Fruit fly (Drosophila melanogaster) whole organism, embryonic: ENCODE measurements around the gene MtnF.
A peak's percentile ranks its signal among the peaks of the same experiment; 100 is the strongest.

ENCODE experiments used
- ATbp ChIP-seq: fragments of 200-800 bp; sonication (Bioruptor generic); optimal IDR thresholded peaks from 2 replicates; lab custom pipeline; 2017; ENCODE audit warnings: missing biosample characterization, mild to moderate bottlenecking, missing genetic modification characterization, missing genetic modification reagents
- CG10147 ChIP-seq: fragments of 200-800 bp; sonication (Bioruptor generic); optimal IDR thresholded peaks from 2 replicates; lab custom pipeline; 2019; ENCODE audit warnings: missing biosample characterization, mild to moderate bottlenecking, missing genetic modification characterization, moderate library complexity
- CG10209 ChIP-seq: fragments of 200-800 bp; sonication (Bioruptor generic); optimal IDR thresholded peaks from 3 replicates; lab custom pipeline; 2017; ENCODE audit warnings: missing biosample characterization, mild to moderate bottlenecking, missing genetic modification characterization, missing genetic modification reagents
- CG10431 ChIP-seq: fragments of 200-800 bp; sonication (Bioruptor generic); optimal IDR thresholded peaks from 3 replicates; lab custom pipeline; 2018; ENCODE audit warnings: missing biosample characterization, mild to moderate bottlenecking, missing genetic modification characterization
- CG12659 ChIP-seq: fragments of 200-800 bp; sonication (Bioruptor generic); optimal IDR thresholded peaks from 3 replicates; lab custom pipeline; 2017; ENCODE audit warnings: mild to moderate bottlenecking, missing biosample characterization, missing genetic modification reagents, missing genetic modification characterization
- CG13775 ChIP-seq: fragments of 200-800 bp; sonication (Bioruptor generic); optimal IDR thresholded peaks from 3 replicates; lab custom pipeline; 2017; ENCODE audit warnings: missing biosample characterization, mild to moderate bottlenecking, missing genetic modification characterization
- CG14667 ChIP-seq: fragments of 200-800 bp; sonication (Bioruptor generic); IDR thresholded peaks from 2 replicates; pipeline ENCODE4 v1.3.6; 2022; ENCODE audit warnings: missing biosample characterization, missing genetic modification characterization
- CG15073 ChIP-seq: fragments of 200-800 bp; sonication (Bioruptor generic); optimal IDR thresholded peaks from 2 replicates; lab custom pipeline; 2016; ENCODE audit warnings: missing biosample characterization, missing genetic modification characterization
- CG1602 ChIP-seq: fragments of 200-800 bp; sonication (Bioruptor generic); optimal IDR thresholded peaks from 3 replicates; lab custom pipeline; 2016; ENCODE audit warnings: missing biosample characterization, missing genetic modification characterization
- CG1647 ChIP-seq: fragments of 200-800 bp; sonication (Bioruptor generic); optimal IDR thresholded peaks from 3 replicates; lab custom pipeline; 2016; ENCODE audit warnings: missing biosample characterization, missing genetic modification characterization
- CG16779 ChIP-seq: fragments of 200-800 bp; sonication (Bioruptor generic); IDR thresholded peaks from 2 replicates; pipeline ENCODE4 v1.3.6; 2022; ENCODE audit warnings: missing biosample characterization, missing genetic modification characterization
- CG16863 ChIP-seq: fragments of 200-800 bp; sonication (Bioruptor generic); optimal IDR thresholded peaks from 3 replicates; lab custom pipeline; 2016; ENCODE audit warnings: missing biosample characterization, missing genetic modification characterization
- CG17359 ChIP-seq: fragments of 200-800 bp; sonication (Bioruptor generic); optimal IDR thresholded peaks from 3 replicates; lab custom pipeline; 2018; ENCODE audit warnings: missing biosample characterization, mild to moderate bottlenecking, missing genetic modification characterization, moderate library complexity
- CG17612 ChIP-seq: fragments of 200-800 bp; sonication (Bioruptor generic); IDR thresholded peaks from 2 replicates; pipeline ENCODE4 v1.3.6; 2022; ENCODE audit warnings: missing biosample characterization, missing genetic modification characterization
- CG18599 ChIP-seq: fragments of 200-800 bp; sonication (Bioruptor generic); optimal IDR thresholded peaks from 3 replicates; lab custom pipeline; 2017; ENCODE audit warnings: missing biosample characterization, missing genetic modification characterization, mild to moderate bottlenecking, moderate library complexity, missing genetic modification reagents
- CG2712 ChIP-seq: fragments of 200-800 bp; optimal IDR thresholded peaks from 3 replicates; lab custom pipeline; 2019; ENCODE audit warnings: missing biosample characterization, mild to moderate bottlenecking, missing genetic modification characterization, moderate library complexity
- CG3281 ChIP-seq: fragments of 200-800 bp; sonication (Bioruptor generic); optimal IDR thresholded peaks from 3 replicates; lab custom pipeline; 2017; ENCODE audit warnings: missing biosample characterization, mild to moderate bottlenecking, missing genetic modification characterization
- CG3407 ChIP-seq: fragments of 200-800 bp; sonication (Bioruptor generic); optimal IDR thresholded peaks from 2 replicates; lab custom pipeline; 2018; ENCODE audit warnings: missing biosample characterization, mild to moderate bottlenecking, missing genetic modification characterization
- CG34376 ChIP-seq: fragments of 200-800 bp; sonication (Bioruptor generic); optimal IDR thresholded peaks from 2 replicates; lab custom pipeline; 2018; ENCODE audit warnings: missing biosample characterization, mild to moderate bottlenecking, missing genetic modification characterization
- CG42726 ChIP-seq: fragments of 200-800 bp; sonication (Bioruptor generic); IDR thresholded peaks from 2 replicates; pipeline ENCODE4 v1.3.6; 2022; ENCODE audit warnings: missing biosample characterization, missing genetic modification characterization; ENCODE audit not compliant: partially characterized antibody
- CG4854 ChIP-seq: fragments of 200-800 bp; sonication (Bioruptor generic); optimal IDR thresholded peaks from 2 replicates; lab custom pipeline; 2016; ENCODE audit warnings: missing biosample characterization, missing genetic modification characterization, inconsistent platforms
- CG7786 ChIP-seq: fragments of 200-800 bp; sonication (Bioruptor generic); optimal IDR thresholded peaks from 2 replicates; lab custom pipeline; 2016; ENCODE audit warnings: missing biosample characterization, missing genetic modification characterization
- CG7963 ChIP-seq: fragments of 200-800 bp; sonication (Bioruptor generic); IDR thresholded peaks from 3 replicates; pipeline ENCODE4 v1.3.6; 2022; ENCODE audit warnings: missing biosample characterization, missing genetic modification characterization; ENCODE audit not compliant: partially characterized antibody
- CG9932 ChIP-seq: fragments of 200-800 bp; sonication (Bioruptor generic); IDR thresholded peaks from 2 replicates; pipeline ENCODE4 v1.3.6; 2022; ENCODE audit warnings: missing biosample characterization, missing genetic modification characterization
- Fer3 ChIP-seq: fragments of 200-800 bp; sonication (Bioruptor generic); optimal IDR thresholded peaks from 2 replicates; lab custom pipeline; 2018; ENCODE audit warnings: missing biosample characterization, mild to moderate bottlenecking, missing genetic modification characterization, moderate library complexity
- Gug ChIP-seq: fragments of 200-800 bp; sonication (Bioruptor generic); IDR thresholded peaks from 4 replicates; pipeline ENCODE4 v1.3.6; 2022; ENCODE audit warnings: missing biosample characterization, missing genetic modification characterization
- Hsf ChIP-seq: fragments of 200-800 bp; sonication (Bioruptor generic); optimal IDR thresholded peaks from 3 replicates; lab custom pipeline; 2016; ENCODE audit warnings: missing biosample characterization, missing genetic modification characterization
- Lhr ChIP-seq: fragments of 200-800 bp; sonication (Bioruptor generic); optimal IDR thresholded peaks from 3 replicates; lab custom pipeline; 2017; ENCODE audit warnings: mild to moderate bottlenecking, missing biosample characterization, missing genetic modification reagents, missing genetic modification characterization
- MESR4 ChIP-seq: fragments of 200-800 bp; sonication (Bioruptor generic); optimal IDR thresholded peaks from 2 replicates; lab custom pipeline; 2018; ENCODE audit warnings: missing biosample characterization, mild to moderate bottlenecking, missing genetic modification characterization, moderate library complexity
- Mrtf ChIP-seq: fragments of 200-800 bp; sonication (Bioruptor generic); IDR thresholded peaks from 3 replicates; pipeline ENCODE4 v1.3.6; 2022; ENCODE audit warnings: missing biosample characterization, missing genetic modification characterization
- NC2β ChIP-seq: fragments of 200-800 bp; sonication (Bioruptor generic); optimal IDR thresholded peaks from 2 replicates; lab custom pipeline; 2016; ENCODE audit warnings: missing biosample characterization, missing genetic modification characterization
- Nf-YB ChIP-seq: fragments of 200-800 bp; sonication (Bioruptor generic); optimal IDR thresholded peaks from 3 replicates; lab custom pipeline; 2019; ENCODE audit warnings: missing biosample characterization, mild to moderate bottlenecking, missing genetic modification characterization, moderate library complexity
- Oaz ChIP-seq: fragments of 200-800 bp; sonication (Bioruptor generic); IDR thresholded peaks from 2 replicates; pipeline ENCODE4 v1.3.6; 2022; ENCODE audit warnings: missing biosample characterization, missing genetic modification characterization
- Trl ChIP-seq, 3 experiments: fragments of >200 bp in 2 of 3; fragments of 200-800 bp in 1 of 3; sonication (Bioruptor generic) in 1 of 3; optimal IDR thresholded peaks; 2 replicates in 1 of 3; 3 replicates in 2 of 3; lab custom pipeline; 2016 to 2017; ENCODE audit warnings: missing biosample characterization in 1 of 3, missing genetic modification characterization in 1 of 3
- br ChIP-seq: fragments of >200 bp; optimal IDR thresholded peaks from 2 replicates; lab custom pipeline; 2017
- caup ChIP-seq: fragments of 200-800 bp; sonication (Bioruptor generic); optimal IDR thresholded peaks from 3 replicates; lab custom pipeline; 2017; ENCODE audit warnings: missing biosample characterization, mild to moderate bottlenecking, missing genetic modification characterization, moderate library complexity; ENCODE audit not compliant: severe bottlenecking
- chinmo ChIP-seq: fragments of 200-800 bp; sonication (Bioruptor generic); IDR thresholded peaks from 4 replicates; pipeline ENCODE4 v1.3.6; 2022; ENCODE audit warnings: missing biosample characterization, missing genetic modification characterization; ENCODE audit not compliant: partially characterized antibody
- crc ChIP-seq: fragments of 200-800 bp; sonication (Bioruptor generic); optimal IDR thresholded peaks from 2 replicates; lab custom pipeline; 2016; ENCODE audit warnings: missing biosample characterization, missing genetic modification characterization
- danr ChIP-seq: fragments of 200-800 bp; sonication (Bioruptor generic); IDR thresholded peaks from 2 replicates; pipeline ENCODE4 v1.3.6; 2022; ENCODE audit warnings: missing biosample characterization, missing genetic modification characterization
- dati ChIP-seq: fragments of 200-800 bp; sonication (Bioruptor generic); IDR thresholded peaks from 2 replicates; pipeline ENCODE4 v1.3.6; 2022; ENCODE audit warnings: missing biosample characterization, missing genetic modification characterization
- gro ChIP-seq: fragments of 200-800 bp; sonication (Bioruptor generic); optimal IDR thresholded peaks from 2 replicates; lab custom pipeline; 2016; ENCODE audit warnings: missing biosample characterization, missing genetic modification characterization
- ind ChIP-seq: fragments of 200-800 bp; sonication (Bioruptor generic); optimal IDR thresholded peaks from 3 replicates; lab custom pipeline; 2016; ENCODE audit warnings: missing biosample characterization, missing genetic modification characterization
- klu ChIP-seq: fragments of 200-800 bp; sonication (Bioruptor generic); IDR thresholded peaks from 2 replicates; pipeline ENCODE4 v1.3.6; 2022; ENCODE audit warnings: missing biosample characterization, missing genetic modification characterization
- nmo ChIP-seq: fragments of 200-800 bp; sonication (Bioruptor generic); optimal IDR thresholded peaks from 2 replicates; lab custom pipeline; 2018; ENCODE audit warnings: missing biosample characterization, mild to moderate bottlenecking, missing genetic modification characterization, moderate library complexity
- pum ChIP-seq: fragments of 200-800 bp; sonication (Bioruptor generic); optimal IDR thresholded peaks from 2 replicates; lab custom pipeline; 2016; ENCODE audit warnings: missing biosample characterization, missing genetic modification characterization
- rib ChIP-seq: fragments of 200-800 bp; sonication (Bioruptor generic); IDR thresholded peaks from 2 replicates; pipeline ENCODE4 v1.3.6; 2022; ENCODE audit warnings: missing biosample characterization, missing genetic modification characterization
- run ChIP-seq: fragments of 200-800 bp; sonication (Bioruptor generic); optimal IDR thresholded peaks from 3 replicates; lab custom pipeline; 2018; ENCODE audit warnings: missing biosample characterization, mild to moderate bottlenecking, missing genetic modification characterization
- sd ChIP-seq: fragments of 200-800 bp; sonication (Bioruptor generic); optimal IDR thresholded peaks from 3 replicates; lab custom pipeline; 2018; ENCODE audit warnings: missing biosample characterization, mild to moderate bottlenecking, missing genetic modification characterization, moderate library complexity
- shn ChIP-seq: fragments of 200-800 bp; sonication (Bioruptor generic); optimal IDR thresholded peaks from 3 replicates; lab custom pipeline; 2016; ENCODE audit warnings: missing biosample characterization, missing genetic modification characterization
- stc ChIP-seq: fragments of 200-800 bp; sonication (Bioruptor generic); IDR thresholded peaks from 2 replicates; pipeline ENCODE4 v1.3.6; 2022; ENCODE audit warnings: missing biosample characterization, missing genetic modification characterization
- zen ChIP-seq: fragments of 200-800 bp; sonication (Bioruptor generic); optimal IDR thresholded peaks from 3 replicates; lab custom pipeline; 2018; ENCODE audit warnings: missing biosample characterization, mild to moderate bottlenecking, missing genetic modification characterization, moderate library complexity

MtnF gene

dm6 chr3R:24651044-24651459 is 16.1 kb upstream of the MtnF start (continued):
- no peak for TF ChIP-seq Fer3 (tag; lab: Kevin White, UChicago)
- TF ChIP-seq stc (GFP tag; lab: Robert Waterston, UW) = no peak
- TF ChIP-seq CG17612 (GFP tag; lab: Robert Waterston, UW) = no peak
- TF ChIP-seq chinmo = peak; percentile 27; the same call in 1 of the 4 replicates
- no peak for TF ChIP-seq CG3407 (GFP tag; lab: Kevin White, UChicago)
- TF ChIP-seq CG14667 (GFP tag; lab: Robert Waterston, UW) = no peak
- TF ChIP-seq CG3281 = no peak
- no peak for TF ChIP-seq sd
- no peak for TF ChIP-seq gro (GFP tag; lab: Kevin White, UChicago)
- TF ChIP-seq CG12659 (GFP tag; lab: Kevin White, UChicago) = no peak
- TF ChIP-seq Hsf (GFP tag; lab: Kevin White, UChicago) = no peak
- TF ChIP-seq dati (GFP tag; lab: Robert Waterston, UW) = no peak
- no peak for TF ChIP-seq CG15073 (GFP tag; lab: Kevin White, UChicago)
- TF ChIP-seq CG42726 (GFP tag; lab: Robert Waterston, UW) = no peak
- TF ChIP-seq CG18599 (GFP tag; lab: Kevin White, UChicago) = peak; percentile 47
- TF ChIP-seq Gug (GFP tag; lab: Robert Waterston, UW) = no peak
- TF ChIP-seq CG16863 (GFP tag; lab: Kevin White, UChicago) = no peak
- TF ChIP-seq NC2β (GFP tag; lab: Kevin White, UChicago) = no peak
- no peak for TF ChIP-seq CG7786 (GFP tag; lab: Kevin White, UChicago)
- TF ChIP-seq crc (GFP tag; lab: Kevin White, UChicago) = no peak
- no peak for TF ChIP-seq Oaz (GFP tag; lab: Robert Waterston, UW)
- no peak for TF ChIP-seq ATbp
- no peak for TF ChIP-seq CG10209 (GFP tag; lab: Kevin White, UChicago)
- TF ChIP-seq Mrtf (GFP tag; lab: Robert Waterston, UW) = no peak
- no peak for TF ChIP-seq CG10147 (GFP tag; lab: Kevin White, UChicago)
- no peak for TF ChIP-seq run (tag; lab: Kevin White, UChicago)
- no peak for TF ChIP-seq shn (GFP tag; lab: Kevin White, UChicago)
- no peak for TF ChIP-seq CG1647 (GFP tag; lab: Kevin White, UChicago)
- no peak for TF ChIP-seq CG1602 (GFP tag; lab: Kevin White, UChicago)
- no peak for TF ChIP-seq ind (GFP tag; lab: Kevin White, UChicago)
- TF ChIP-seq pum = no peak
- TF ChIP-seq MESR4 (GFP tag; lab: Kevin White, UChicago) = peak; percentile 8
- TF ChIP-seq Nf-YB (GFP tag; lab: Kevin White, UChicago) = no peak
- no peak for TF ChIP-seq CG4854 (GFP tag; lab: Kevin White, UChicago)
- TF ChIP-seq Lhr (GFP tag; lab: Kevin White, UChicago) = no peak
- no peak for TF ChIP-seq CG17359
- TF ChIP-seq CG10431 (GFP tag; lab: Kevin White, UChicago) = no peak
- TF ChIP-seq caup (GFP tag; lab: Kevin White, UChicago) = no peak
- peak; percentile 80 for TF ChIP-seq rib (GFP tag; lab: Robert Waterston, UW)
- no peak for TF ChIP-seq br
- no peak for TF ChIP-seq klu (GFP tag; lab: Robert Waterston, UW)
- TF ChIP-seq CG9932 (GFP tag; lab: Robert Waterston, UW) = peak; percentile 19; the same call in 1 of the 2 replicates
- no peak for TF ChIP-seq danr (GFP tag; lab: Robert Waterston, UW)
- TF ChIP-seq Trl (optimal IDR thresholded peaks at IDR 0.05; lab: Kevin White, UChicago) = peak in 1 of 2 experiments; percentile 70
- no peak for TF ChIP-seq Trl (GFP tag; optimal IDR thresholded peaks at IDR 0.05; lab: Kevin White, UChicago)
- TF ChIP-seq zen = no peak
- no peak for TF ChIP-seq CG13775 (GFP tag; lab: Kevin White, UChicago)
- no peak for TF ChIP-seq nmo (GFP tag; lab: Kevin White, UChicago)
- no peak for TF ChIP-seq CG16779 (GFP tag; lab: Robert Waterston, UW)
- TF ChIP-seq CG7963 = no peak
- TF ChIP-seq CG2712 (tag; lab: Kevin White, UChicago) = no peak
- TF ChIP-seq CG34376 (GFP tag; lab: Kevin White, UChicago) = peak; percentile 59
